Fruit fly (Drosophila melanogaster) whole organism, adult: Measurements from ENCODE around the gene pck.

Experiments
- CG11617 ChIP-seq: fragments of 200-800 bp; sonication (Bioruptor generic); optimal IDR thresholded peaks from 2 replicates; lab custom pipeline; 2017; ENCODE audit warnings: mild to moderate bottlenecking, missing biosample characterization, missing genetic modification reagents, missing genetic modification characterization
- CG12768 ChIP-seq: fragments of 200-800 bp; sonication (Bioruptor generic); optimal IDR thresholded peaks from 2 replicates; lab custom pipeline; 2017; ENCODE audit warnings: missing biosample characterization, missing genetic modification characterization, mild to moderate bottlenecking, moderate library complexity, missing genetic modification reagents
- CG14711 ChIP-seq: fragments of 200-800 bp; sonication (Bioruptor generic); optimal IDR thresholded peaks from 2 replicates; lab custom pipeline; 2018; ENCODE audit warnings: missing biosample characterization, mild to moderate bottlenecking, missing genetic modification characterization, moderate library complexity
- CG1620 ChIP-seq: fragments of 200-800 bp; sonication (Bioruptor generic); optimal IDR thresholded peaks from 2 replicates; lab custom pipeline; 2016; ENCODE audit warnings: missing biosample characterization, missing genetic modification characterization
- CG33017 ChIP-seq: fragments of 200-800 bp; sonication (Bioruptor generic); optimal IDR thresholded peaks from 2 replicates; lab custom pipeline; 2018; ENCODE audit warnings: missing biosample characterization, mild to moderate bottlenecking, missing genetic modification characterization, moderate library complexity
- CG5204 ChIP-seq: fragments of 200-800 bp; sonication (Bioruptor generic); optimal IDR thresholded peaks from 2 replicates; lab custom pipeline; 2016; ENCODE audit warnings: missing biosample characterization, missing genetic modification characterization
- CG7045 ChIP-seq: fragments of 200-800 bp; sonication (Bioruptor generic); optimal IDR thresholded peaks from 2 replicates; lab custom pipeline; 2017; ENCODE audit warnings: missing biosample characterization, mild to moderate bottlenecking, missing genetic modification characterization
- CG7101 ChIP-seq: fragments of 200-800 bp; sonication (Bioruptor generic); optimal IDR thresholded peaks from 2 replicates; lab custom pipeline; 2018; ENCODE audit warnings: missing biosample characterization, mild to moderate bottlenecking, missing genetic modification characterization, moderate library complexity
- Clk ChIP-seq: fragments of 200-800 bp; sonication (Bioruptor generic); optimal IDR thresholded peaks from 2 replicates; lab custom pipeline; 2017; ENCODE audit warnings: missing biosample characterization, missing genetic modification characterization
- Crg-1 ChIP-seq: fragments of 200-800 bp; sonication (Bioruptor generic); optimal IDR thresholded peaks from 2 replicates; lab custom pipeline; 2016; ENCODE audit warnings: missing biosample characterization, missing genetic modification characterization
- Hr96 ChIP-seq: fragments of 200-800 bp; sonication (Bioruptor generic); optimal IDR thresholded peaks from 2 replicates; lab custom pipeline; 2016; ENCODE audit warnings: missing biosample characterization, missing genetic modification characterization
- Mnt ChIP-seq: fragments of 200-800 bp; sonication (Bioruptor generic); optimal IDR thresholded peaks from 2 replicates; lab custom pipeline; 2016; ENCODE audit warnings: missing biosample characterization, mild to moderate bottlenecking, missing genetic modification characterization
- bab1 ChIP-seq: fragments of 200-800 bp; sonication (Bioruptor generic); optimal IDR thresholded peaks from 3 replicates; lab custom pipeline; 2019; ENCODE audit warnings: missing biosample characterization, mild to moderate bottlenecking, missing genetic modification characterization, moderate library complexity
- cic ChIP-seq: fragments of 200-800 bp; sonication (Bioruptor generic); optimal IDR thresholded peaks from 2 replicates; lab custom pipeline; 2017; ENCODE audit warnings: missing biosample characterization, mild to moderate bottlenecking, missing genetic modification characterization, moderate library complexity
- cnc ChIP-seq, 2 experiments: fragments of >200 bp; optimal IDR thresholded peaks; 2 replicates each; lab custom pipeline; 2017
- kay ChIP-seq: fragments of 200-800 bp; sonication (Bioruptor generic); peaks from one replicate; lab custom pipeline; 2016; ENCODE audit warnings: missing biosample characterization, missing genetic modification characterization, borderline replicate concordance
- ovo ChIP-seq: fragments of 200-800 bp; sonication (Bioruptor generic); optimal IDR thresholded peaks from 2 replicates; lab custom pipeline; 2016; ENCODE audit warnings: missing biosample characterization, missing genetic modification characterization
- pad ChIP-seq: fragments of 200-800 bp; sonication (Bioruptor generic); optimal IDR thresholded peaks from 3 replicates; lab custom pipeline; 2017; ENCODE audit warnings: missing biosample characterization, missing genetic modification characterization, mild to moderate bottlenecking, moderate library complexity, missing genetic modification reagents
- tj ChIP-seq: fragments of 200-800 bp; sonication (Bioruptor generic); optimal IDR thresholded peaks from 3 replicates; lab custom pipeline; 2017; ENCODE audit warnings: missing biosample characterization, mild to moderate bottlenecking, missing genetic modification characterization, moderate library complexity
- toe ChIP-seq: fragments of 200-800 bp; sonication (Bioruptor generic); optimal IDR thresholded peaks from 2 replicates; lab custom pipeline; 2016; ENCODE audit warnings: missing biosample characterization, missing genetic modification characterization

Gene pck

DNA sequence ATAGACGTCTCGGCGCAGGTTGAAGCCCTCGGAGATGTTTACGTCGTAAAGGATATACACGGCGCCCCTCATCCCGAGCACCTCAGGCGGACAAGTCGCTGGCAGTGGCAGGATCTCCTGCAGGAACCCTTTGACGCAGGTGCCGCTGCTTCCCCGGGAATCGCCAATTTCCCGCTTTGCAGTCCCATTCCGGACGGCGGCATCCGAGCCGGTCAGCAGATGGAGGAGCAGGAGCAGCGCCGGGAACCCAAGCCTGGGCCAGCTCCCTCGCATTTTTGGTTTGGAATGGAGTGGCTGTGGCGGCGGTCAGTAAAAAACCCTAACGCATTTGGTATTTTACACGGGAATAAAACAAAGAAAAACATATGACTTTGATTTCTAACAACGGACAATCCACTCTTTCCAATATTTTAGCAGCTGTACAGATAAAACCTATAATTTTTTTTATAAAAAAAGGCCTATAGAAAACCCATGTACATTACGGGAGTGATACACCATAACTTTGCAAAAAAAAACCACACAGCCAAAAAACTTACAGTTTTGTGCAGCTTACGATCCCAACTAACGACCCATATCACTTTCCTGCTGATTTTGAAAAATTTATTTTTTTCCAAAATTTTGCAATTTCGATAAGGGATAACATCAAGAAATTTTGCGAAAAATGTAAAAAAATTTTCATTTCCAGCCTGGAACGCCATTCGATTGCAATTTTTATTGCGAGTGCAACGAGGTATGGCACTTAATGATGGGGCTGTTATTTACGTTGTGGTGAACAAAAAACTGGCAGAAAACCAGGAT is 4.6 kb upstream of the pck start, which contains the start of the genes O-fut2 and CG14777:
O-fut2 (minus strand) TSS at position 290 of the 798 bp plus-strand sequence.
CG14777 (plus strand) TSS at position 428 of the 798 bp plus-strand sequence.
- TF ChIP-seq CG7045 = no peak
- no peak for TF ChIP-seq cnc (optimal IDR thresholded peaks at IDR 0.05; lab: Kevin White, UChicago)
- TF ChIP-seq CG11617 (GFP tag; lab: Kevin White, UChicago) = no peak
- no peak for TF ChIP-seq cic
- TF ChIP-seq CG33017 (tag; lab: Kevin White, UChicago) = no peak
- TF ChIP-seq tj (GFP tag; lab: Kevin White, UChicago) = no peak
- TF ChIP-seq bab1 (GFP tag; lab: Kevin White, UChicago) = no peak
- no peak for TF ChIP-seq toe (GFP tag; lab: Kevin White, UChicago)
- no peak for TF ChIP-seq CG7101 (tag; lab: Kevin White, UChicago)
- TF ChIP-seq CG14711 = no peak
- no peak for TF ChIP-seq CG5204 (GFP tag; lab: Kevin White, UChicago)

dm6 chrX:1466505-1467381 is 3.7 kb upstream of the pck start:
- TF ChIP-seq ovo (GFP tag; lab: Kevin White, UChicago) (peak; percentile 68), CG7101 (tag; lab: Kevin White, UChicago) (peak; percentile 10), Hr96 (GFP tag; lab: Kevin White, UChicago) (peak; percentile 52), CG5204 (GFP tag; lab: Kevin White, UChicago) (no peak), CG11617 (GFP tag; lab: Kevin White, UChicago) (peak; percentile 25), Mnt (peak; percentile 89), cnc (optimal IDR thresholded peaks at IDR 0.05; lab: Kevin White, UChicago) (peak; percentile 65 to 93), bab1 (GFP tag; lab: Kevin White, UChicago) (peak; percentile 6), CG14711 (no peak), Clk (GFP tag; lab: Kevin White, UChicago) (no peak), CG12768 (peak; percentile 17), cic (peak; percentile 99), tj (GFP tag; lab: Kevin White, UChicago) (peak; percentile 94), pad (peak; percentile 73)

dm6 chrX:1467382-1467592 is 3.2 kb upstream of the pck start, which contains the start of gene CG14778:
CG14778 (plus strand) TSS chrX:1467493.
- TF ChIP-seq pad (no peak), cnc (optimal IDR thresholded peaks at IDR 0.05; lab: Kevin White, UChicago) (no peak), CG33017 (tag; lab: Kevin White, UChicago) (no peak), ovo (GFP tag; lab: Kevin White, UChicago) (no peak), CG7045 (no peak), Mnt (no peak), CG12768 (no peak), CG7101 (tag; lab: Kevin White, UChicago) (no peak), CG11617 (GFP tag; lab: Kevin White, UChicago) (no peak), CG1620 (GFP tag; lab: Kevin White, UChicago) (no peak), Crg-1 (GFP tag; lab: Kevin White, UChicago) (no peak), toe (GFP tag; lab: Kevin White, UChicago) (no peak), CG5204 (GFP tag; lab: Kevin White, UChicago) (no peak), tj (GFP tag; lab: Kevin White, UChicago) (no peak), Clk (GFP tag; lab: Kevin White, UChicago) (no peak), CG14711 (no peak)

DNA sequence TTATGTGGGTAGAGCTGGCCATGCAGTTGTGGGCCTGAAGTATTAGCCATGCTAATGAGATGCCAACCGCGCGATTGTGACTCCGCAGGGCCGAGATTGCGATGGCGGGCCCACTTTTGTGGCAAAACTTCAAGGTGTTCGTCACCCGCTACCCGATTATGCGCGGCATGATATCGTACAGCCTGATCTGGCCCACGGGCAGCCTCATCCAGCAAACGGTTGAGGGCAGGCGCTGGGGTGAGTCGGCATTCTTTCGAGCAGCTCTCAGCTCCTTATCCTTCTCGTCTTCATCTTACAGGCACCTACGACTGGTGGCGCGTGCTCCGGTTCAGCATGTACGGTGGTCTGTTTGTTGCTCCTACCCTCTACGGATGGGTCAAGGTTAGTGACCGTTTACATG is 749 bp upstream of the pck start, which contains the start of gene CG32808:
CG32808 (minus strand) TSS at position 101 of the 400 bp plus-strand sequence.
- TF ChIP-seq pad (no peak), CG11617 (GFP tag; lab: Kevin White, UChicago) (no peak), Crg-1 (GFP tag; lab: Kevin White, UChicago) (no peak), kay (GFP tag; lab: Kevin White, UChicago) (no peak), toe (GFP tag; lab: Kevin White, UChicago) (no peak), CG7101 (tag; lab: Kevin White, UChicago) (no peak), Hr96 (GFP tag; lab: Kevin White, UChicago) (no peak), cic (no peak), CG33017 (tag; lab: Kevin White, UChicago) (no peak), tj (GFP tag; lab: Kevin White, UChicago) (no peak), Clk (GFP tag; lab: Kevin White, UChicago) (no peak), CG5204 (GFP tag; lab: Kevin White, UChicago) (no peak), CG14711 (no peak), CG12768 (no peak)

dm6 chrX:1472222-1472621 is 1.8 kb downstream of the pck start, which contains the start of gene CG14780:
CG14780 (plus strand) TSS chrX:1472522.
- TF ChIP-seq cic = no peak

DNA sequence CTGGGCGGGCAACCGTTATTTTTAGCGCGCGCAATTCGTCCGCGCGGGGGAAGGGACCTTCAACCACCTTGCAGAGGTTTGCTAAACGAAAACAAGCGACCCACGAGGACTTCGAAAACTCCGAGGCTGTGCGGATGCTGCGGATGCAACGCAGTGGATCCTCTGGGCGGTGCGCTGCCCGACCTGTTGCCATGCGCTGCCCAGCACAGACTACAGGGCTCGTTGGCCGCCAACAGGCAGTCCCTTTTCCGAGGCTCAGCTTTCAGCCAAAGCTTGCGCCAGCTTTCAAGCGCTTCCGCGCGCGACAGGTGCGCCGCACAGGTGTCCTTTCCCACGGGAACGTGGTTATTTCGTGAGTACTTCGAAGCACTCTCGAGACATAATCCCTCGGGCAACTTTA is 6.0 kb downstream of the pck start:
- TF ChIP-seq toe (GFP tag; lab: Kevin White, UChicago) (no peak), Crg-1 (GFP tag; lab: Kevin White, UChicago) (no peak), pad (no peak), CG7101 (tag; lab: Kevin White, UChicago) (no peak), cic (no peak), ovo (GFP tag; lab: Kevin White, UChicago) (no peak), Mnt (no peak)
